Comparison of ENCODE assay signal across 1 worm cellular context in the genomic region with DNA sequence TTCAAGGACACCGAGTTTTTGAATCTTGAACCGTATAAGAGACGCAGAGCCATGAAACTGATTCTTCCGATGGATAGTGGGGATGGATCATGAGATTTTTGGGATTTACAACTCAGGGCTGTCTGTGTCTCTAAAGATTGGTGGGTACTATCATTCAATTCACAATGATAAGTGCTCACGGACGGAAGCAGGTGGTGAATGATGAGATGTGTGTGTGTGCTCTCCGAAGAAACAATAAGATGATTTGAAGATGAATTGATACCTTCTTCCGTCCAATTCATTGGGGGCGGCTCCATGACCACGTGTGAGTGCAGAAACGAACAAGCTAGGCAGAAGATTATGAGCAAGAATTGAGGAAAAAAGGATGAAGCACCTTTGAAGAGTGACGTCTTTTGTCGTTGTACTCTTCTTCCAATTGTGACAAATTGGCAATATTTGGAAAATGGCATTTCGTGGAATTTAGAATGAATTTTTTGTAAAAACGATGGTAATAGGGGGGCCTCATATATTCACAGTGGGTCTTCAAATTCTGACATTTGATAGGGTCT.
A peak's percentile ranks its signal among the peaks of the same experiment; 100 is the strongest.
TF ChIP-seq lines count a peak whose summit lies in the region.

No protein-coding gene starts in this region.

TF ChIP-seq in whole organism, L1 larva, 84 proteins besides CTCF, POLR2A, EP300 and RAD21 (continued from another document):
- TF ChIP-seq lin-14 (GFP tag; optimal IDR thresholded peaks at IDR 0.05; lab: Kevin White, UChicago) (peak; percentile 86), efl-1 (optimal IDR thresholded peaks at IDR 0.05; lab: Kevin White, UChicago) (peak; percentile 12 to 20), efl-1 (GFP tag; optimal IDR thresholded peaks at IDR 0.05 in 1 of 2; lab: Kevin White, UChicago) (peak in 1 of 2 experiments; percentile 84), hlh-17 (GFP tag; optimal IDR thresholded peaks at IDR 0.05; lab: Kevin White, UChicago; ENCODE audit: borderline replicate concordance) (no peak), mdl-1 (tag; optimal IDR thresholded peaks at IDR 0.05; lab: Kevin White, UChicago) (peak in 1 of 2 experiments; percentile 32)
TF ChIP-seq in whole organism, L1 larva: peak in this region for 14.
